Fruit fly (Drosophila melanogaster): ENCODE measurements around the gene CG44195.

The CG44195 gene

dm6 chr3L:7718561-7719417, 23.3 kb upstream of the CG44195 start, which contains the start of gene Mcad (continued):
- peak; percentile 69; the same call in 2 of the 3 replicates for TF ChIP-seq gce (GFP tag; IDR thresholded peaks at IDR 0.05)
- peak; percentile 87 for TF ChIP-seq ssp (GFP tag; IDR thresholded peaks at IDR 0.05)
- TF ChIP-seq Side (GFP tag; optimal IDR thresholded peaks at IDR 0.05): no peak
- peak; percentile 95 for TF ChIP-seq CG13296 (GFP tag; optimal IDR thresholded peaks at IDR 0.05)
- TF ChIP-seq Hr78 (GFP tag; optimal IDR thresholded peaks at IDR 0.05): peak in 1 of 2 experiments; percentile 92
- no peak for TF ChIP-seq CG8478 (optimal IDR thresholded peaks at IDR 0.05)
- no peak for TF ChIP-seq abd-A (tag; optimal IDR thresholded peaks at IDR 0.05)
- TF ChIP-seq prd (optimal IDR thresholded peaks at IDR 0.05): no peak
- peak; percentile 88 for TF ChIP-seq prd (GFP tag; IDR thresholded peaks at IDR 0.05)
- no peak for TF ChIP-seq CG14860 (GFP tag; IDR thresholded peaks at IDR 0.05; ENCODE audit: partially characterized antibody)
- TF ChIP-seq nom (GFP tag; optimal IDR thresholded peaks at IDR 0.05): peak; percentile 99
- TF ChIP-seq maf-S (GFP tag; optimal IDR thresholded peaks at IDR 0.05): peak; percentile 18
- TF ChIP-seq dm (GFP tag; optimal IDR thresholded peaks at IDR 0.05): no peak
- peak; percentile 59 for TF ChIP-seq CG17186 (GFP tag; optimal IDR thresholded peaks at IDR 0.05)
- peak; percentile 97 for TF ChIP-seq Meics (GFP tag; optimal IDR thresholded peaks at IDR 0.05)
- TF ChIP-seq Antp (GFP tag; optimal IDR thresholded peaks at IDR 0.05): peak; percentile 21
- TF ChIP-seq Dfd (GFP tag; optimal IDR thresholded peaks at IDR 0.05): no peak
- TF ChIP-seq D19A (tag; optimal IDR thresholded peaks at IDR 0.05): peak; percentile 94
- TF ChIP-seq lov (optimal IDR thresholded peaks at IDR 0.05): no peak
- TF ChIP-seq lov (GFP tag; IDR thresholded peaks at IDR 0.05): peak; percentile 70; the same call in 1 of the 3 replicates
- TF ChIP-seq CG5180 (GFP tag; optimal IDR thresholded peaks at IDR 0.05): peak; percentile 87
- TF ChIP-seq disco-r (GFP tag; optimal IDR thresholded peaks at IDR 0.05): no peak
- no peak for TF ChIP-seq pfk (GFP tag; optimal IDR thresholded peaks at IDR 0.05)
- no peak for TF ChIP-seq Stat92E (GFP tag; optimal IDR thresholded peaks at IDR 0.05)
- peak; percentile 94 for TF ChIP-seq Blimp-1 (GFP tag; optimal IDR thresholded peaks at IDR 0.05)
- no peak for TF ChIP-seq Bgb (GFP tag; IDR thresholded peaks at IDR 0.05; ENCODE audit: partially characterized antibody)
- peak; percentile 97 for TF ChIP-seq CG17359 (tag; optimal IDR thresholded peaks at IDR 0.05)
- TF ChIP-seq CG7372 (GFP tag; IDR thresholded peaks at IDR 0.05): peak; percentile 89
- TF ChIP-seq Fer1 (GFP tag; optimal IDR thresholded peaks at IDR 0.05): peak; percentile 97
- no peak for TF ChIP-seq hbn (GFP tag; IDR thresholded peaks at IDR 0.05; ENCODE audit: partially characterized antibody)
- no peak for TF ChIP-seq CG12744 (GFP tag; optimal IDR thresholded peaks at IDR 0.05)
- TF ChIP-seq ken (GFP tag; IDR thresholded peaks at IDR 0.05): peak; percentile 79; the same call in 2 of the 3 replicates
- peak; percentile 68 for TF ChIP-seq Spps (tag; optimal IDR thresholded peaks at IDR 0.05)
- no peak for TF ChIP-seq eyg (GFP tag; optimal IDR thresholded peaks at IDR 0.05)
- TF ChIP-seq sob (GFP tag; IDR thresholded peaks at IDR 0.05): peak; percentile 93
- TF ChIP-seq CG14965 (GFP tag; optimal IDR thresholded peaks at IDR 0.05; ENCODE audit: borderline replicate concordance): no peak
- peak; percentile 98 for TF ChIP-seq kah (GFP tag; optimal IDR thresholded peaks at IDR 0.05)
- TF ChIP-seq unc-4 (GFP tag; IDR thresholded peaks at IDR 0.05; ENCODE audit: partially characterized antibody): 0 out of 2 replicates have a peak, but pooled peaks have one; percentile 21
- TF ChIP-seq Hand (GFP tag; optimal IDR thresholded peaks at IDR 0.05): peak; percentile 54
- TF ChIP-seq cad (GFP tag; optimal IDR thresholded peaks at IDR 0.05): no peak
- TF ChIP-seq CG10321 (GFP tag; IDR thresholded peaks at IDR 0.05): peak; percentile 15; the same call in 1 of the 2 replicates
- peak; percentile 50 for TF ChIP-seq CG1529 (GFP tag; optimal IDR thresholded peaks at IDR 0.05)
- TF ChIP-seq CG32772 (GFP tag; IDR thresholded peaks at IDR 0.05): peak; percentile 75
- TF ChIP-seq Nf-YB (GFP tag; optimal IDR thresholded peaks at IDR 0.05): peak; percentile 63
- TF ChIP-seq vfl (GFP tag; optimal IDR thresholded peaks at IDR 0.05): peak; percentile 74
- peak; percentile 68 for TF ChIP-seq CG9817 (tag; optimal IDR thresholded peaks at IDR 0.05)
- TF ChIP-seq Med (GFP tag): peak; percentile 93
